Worm (Caenorhabditis elegans) whole organism, L3 larva: ENCODE measurements around the gene F29C12.6.
A peak's percentile ranks its signal among the peaks of the same experiment; 100 is the strongest.

Experiments used
- R02D3.7 ChIP-seq: fragments of 150-350 bp; optimal IDR thresholded peaks from 2 replicates; lab custom pipeline; 2014; ENCODE audit warnings: missing biosample characterization, missing genetic modification characterization
- ZK546.5 ChIP-seq: sonication (generic microtip); optimal IDR thresholded peaks from 2 replicates; lab custom pipeline; 2017; ENCODE audit warnings: missing biosample characterization, missing genetic modification characterization
- aly-2 ChIP-seq: fragments of 150-350 bp; optimal IDR thresholded peaks from 2 replicates; lab custom pipeline; 2014; ENCODE audit warnings: missing biosample characterization, missing genetic modification characterization
- ama-1 ChIP-seq: fragments of 150-350 bp; optimal IDR thresholded peaks from 2 replicates; lab custom pipeline; 2018
- ceh-28 ChIP-seq: fragments of 150-350 bp; optimal IDR thresholded peaks from 2 replicates; lab custom pipeline; 2014; ENCODE audit warnings: missing biosample characterization, missing genetic modification reagents, missing genetic modification characterization
- ceh-82 ChIP-seq: fragments of 150-350 bp; optimal IDR thresholded peaks from 2 replicates; lab custom pipeline; 2014; ENCODE audit warnings: missing biosample characterization, missing genetic modification characterization
- egl-27 ChIP-seq: sonication (generic microtip); optimal IDR thresholded peaks from 4 replicates; lab custom pipeline; 2017; ENCODE audit warnings: missing biosample characterization, missing genetic modification reagents, missing genetic modification characterization
- egl-5 ChIP-seq: fragments of 150-350 bp; optimal IDR thresholded peaks from 2 replicates; lab custom pipeline; 2017; ENCODE audit warnings: missing biosample characterization, missing genetic modification reagents, missing genetic modification characterization, inconsistent platforms
- elt-1 ChIP-seq: fragments of 150-350 bp; optimal IDR thresholded peaks from 2 replicates; lab custom pipeline; 2014; ENCODE audit warnings: missing biosample characterization, missing genetic modification characterization
- elt-3 ChIP-seq, 3 experiments: fragments of 150-350 bp in 1 of 3; sonication (generic microtip) in 2 of 3; optimal IDR thresholded peaks; 2 replicates in 2 of 3; 4 replicates in 1 of 3; lab custom pipeline; 2014 to 2017; ENCODE audit warnings: missing biosample characterization in 3 of 3, missing genetic modification characterization in 3 of 3
- eor-1 ChIP-seq, 2 experiments: fragments of 150-350 bp; optimal IDR thresholded peaks; 2 replicates each; lab custom pipeline; 2014 to 2018; ENCODE audit warnings: missing biosample characterization in 2 of 2, missing genetic modification characterization in 2 of 2
- fkh-10 ChIP-seq: sonication (generic microtip); optimal IDR thresholded peaks from 2 replicates; lab custom pipeline; 2017; ENCODE audit warnings: missing biosample characterization, missing genetic modification reagents, missing genetic modification characterization
- fkh-2 ChIP-seq: fragments of 150-350 bp; optimal IDR thresholded peaks from 2 replicates; lab custom pipeline; 2014; ENCODE audit warnings: missing biosample characterization, missing genetic modification reagents, missing genetic modification characterization
- lin-15B ChIP-seq: fragments of 150-350 bp; optimal IDR thresholded peaks from 2 replicates; lab custom pipeline; 2014; ENCODE audit warnings: missing biosample characterization, missing genetic modification characterization
- lin-39 ChIP-seq: fragments of 150-350 bp; optimal IDR thresholded peaks from 2 replicates; lab custom pipeline; 2018; ENCODE audit warnings: missing biosample characterization, missing genetic modification reagents, missing genetic modification characterization
- mml-1 ChIP-seq: fragments of 150-350 bp; sonication (generic microtip); optimal IDR thresholded peaks from 3 replicates; lab custom pipeline; 2014; ENCODE audit warnings: missing biosample characterization, missing genetic modification characterization
- nfya-1 ChIP-seq: sonication (generic microtip); optimal IDR thresholded peaks from 2 replicates; lab custom pipeline; 2017; ENCODE audit warnings: missing genetic modification characterization, mild to moderate bottlenecking, missing compliant biosample characterization, antibody characterized with exemption, moderate library complexity; ENCODE audit not compliant: insufficient read depth
- nhr-11 ChIP-seq: fragments of 150-350 bp; optimal IDR thresholded peaks from 2 replicates; lab custom pipeline; 2014; ENCODE audit warnings: missing biosample characterization, missing genetic modification characterization
- nhr-23 ChIP-seq: fragments of 150-350 bp; optimal IDR thresholded peaks from 2 replicates; lab custom pipeline; 2014; ENCODE audit warnings: missing biosample characterization, missing genetic modification reagents, missing genetic modification characterization
- nhr-237 ChIP-seq: fragments of 150-350 bp; optimal IDR thresholded peaks from 2 replicates; lab custom pipeline; 2014; ENCODE audit warnings: missing biosample characterization, missing genetic modification characterization
- nhr-25 ChIP-seq: sonication (generic microtip); optimal IDR thresholded peaks from 2 replicates; lab custom pipeline; 2017; ENCODE audit warnings: missing biosample characterization, missing genetic modification characterization
- nhr-43 ChIP-seq: sonication (generic microtip); optimal IDR thresholded peaks from 2 replicates; lab custom pipeline; 2016; ENCODE audit warnings: mild to moderate bottlenecking, missing genetic modification characterization, missing compliant biosample characterization; ENCODE audit not compliant: poor library complexity, severe bottlenecking
- nhr-67 ChIP-seq: fragments of 150-350 bp; optimal IDR thresholded peaks from 2 replicates; lab custom pipeline; 2014; ENCODE audit warnings: missing biosample characterization, missing genetic modification characterization
- nhr-76 ChIP-seq: fragments of 150-350 bp; sonication (generic microtip); optimal IDR thresholded peaks from 5 replicates; lab custom pipeline; 2014; ENCODE audit warnings: missing biosample characterization, missing genetic modification characterization
- pqm-1 ChIP-seq: fragments of 150-350 bp; optimal IDR thresholded peaks from 2 replicates; lab custom pipeline; 2017; ENCODE audit warnings: missing biosample characterization, missing genetic modification characterization, inconsistent platforms
- sea-2 ChIP-seq: fragments of 150-350 bp; sonication (generic microtip); optimal IDR thresholded peaks from 4 replicates; lab custom pipeline; 2014; ENCODE audit warnings: missing biosample characterization, missing genetic modification reagents, missing genetic modification characterization
- skn-1 ChIP-seq: fragments of 150-350 bp; optimal IDR thresholded peaks from 2 replicates; lab custom pipeline; 2014; ENCODE audit warnings: missing biosample characterization, missing genetic modification characterization
- tbx-2 ChIP-seq: sonication (generic microtip); optimal IDR thresholded peaks from 2 replicates; lab custom pipeline; 2016; ENCODE audit warnings: mild to moderate bottlenecking, missing genetic modification characterization, missing compliant biosample characterization
- unc-39 ChIP-seq: sonication (generic microtip); optimal IDR thresholded peaks from 4 replicates; lab custom pipeline; 2017; ENCODE audit warnings: missing biosample characterization, missing genetic modification characterization
- unc-62 ChIP-seq: fragments of 150-350 bp; sonication (generic microtip); optimal IDR thresholded peaks from 4 replicates; lab custom pipeline; 2014; ENCODE audit warnings: missing biosample characterization, missing genetic modification reagents, missing genetic modification characterization
- zag-1 ChIP-seq: fragments of 150-350 bp; optimal IDR thresholded peaks from 2 replicates; lab custom pipeline; 2014; ENCODE audit warnings: missing biosample characterization, missing genetic modification characterization
- ztf-11 ChIP-seq: fragments of 150-350 bp; optimal IDR thresholded peaks from 2 replicates; lab custom pipeline; 2014; ENCODE audit warnings: missing biosample characterization, missing genetic modification characterization
- ztf-4 ChIP-seq: fragments of 150-350 bp; optimal IDR thresholded peaks from 2 replicates; lab custom pipeline; 2014; ENCODE audit warnings: missing biosample characterization, missing genetic modification characterization

The F29C12.6 gene

DNA sequence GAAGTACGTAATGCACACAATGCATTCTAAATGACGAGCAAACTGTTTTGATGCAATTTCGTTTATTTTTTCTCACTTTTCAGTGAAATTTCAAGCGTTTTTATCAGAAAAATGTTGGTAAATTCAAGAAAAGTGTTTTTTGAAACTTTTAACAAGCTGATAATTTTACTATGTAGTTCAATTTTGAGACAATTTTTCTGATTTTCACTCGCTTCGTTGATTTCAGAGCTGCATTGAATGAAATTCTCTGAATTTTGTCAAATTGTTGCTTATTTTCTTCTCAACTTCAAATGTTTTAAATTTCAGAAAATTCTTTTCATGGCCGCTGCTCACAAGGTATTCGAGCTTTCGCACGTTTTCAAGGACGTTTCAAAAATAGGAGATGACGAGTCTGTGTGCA is 7.0 kb upstream of the F29C12.6 start, which contains the start of gene bath-45:
TSS of gene bath-45 (plus strand) at position 301 of the 400 bp plus-strand sequence.
- TF ChIP-seq R02D3.7 (tag; lab: Kevin White, UChicago) (no peak), ztf-4 (tag; lab: Kevin White, UChicago) (no peak), egl-27 (no peak), mml-1 (tag; lab: Kevin White, UChicago) (no peak), unc-62 (GFP tag; lab: Kevin White, UChicago) (no peak), sea-2 (GFP tag; lab: Kevin White, UChicago) (no peak), ztf-11 (tag; lab: Kevin White, UChicago) (no peak), ceh-82 (tag; lab: Kevin White, UChicago) (no peak), unc-39 (no peak), nhr-11 (no peak)
- TF ChIP-seq, all 47 proteins: peak for 0

DNA sequence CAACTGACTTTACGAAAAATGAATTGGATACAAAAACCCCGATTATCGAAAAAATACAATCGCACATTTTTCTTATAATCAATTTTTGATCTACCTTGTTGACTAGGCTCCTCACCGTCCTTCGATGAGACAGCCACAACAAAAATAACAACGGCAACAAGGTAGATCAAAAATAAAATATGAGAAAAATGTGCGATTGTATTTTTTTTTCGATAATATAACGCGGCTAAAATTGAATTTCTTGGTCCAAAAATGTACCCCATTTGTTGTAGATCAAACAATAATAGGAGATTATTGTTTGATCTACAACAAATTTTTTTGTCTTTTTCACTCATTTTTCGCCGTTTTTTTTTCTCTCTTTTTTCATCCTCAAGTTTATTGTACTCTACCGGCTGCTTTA is 874 bp downstream of the F29C12.6 start:
- no peak for TF ChIP-seq ceh-82 (tag; lab: Kevin White, UChicago)
- TF ChIP-seq zag-1 (tag; lab: Kevin White, UChicago), result no peak
- no peak for TF ChIP-seq ztf-4 (tag; lab: Kevin White, UChicago)
- no peak for TF ChIP-seq ZK546.5 (tag; lab: Kevin White, UChicago)
- no peak for TF ChIP-seq skn-1 (tag; lab: Kevin White, UChicago)
- TF ChIP-seq nhr-25 (tag; lab: Kevin White, UChicago), result no peak
- no peak for TF ChIP-seq elt-1 (tag; lab: Kevin White, UChicago)
- TF ChIP-seq eor-1 (tag; optimal IDR thresholded peaks at IDR 0.05; lab: Kevin White, UChicago), result no peak
- TF ChIP-seq egl-5 (tag; lab: Kevin White, UChicago), result no peak
- no peak for TF ChIP-seq lin-15B (tag; lab: Kevin White, UChicago)
- no peak for TF ChIP-seq nhr-237 (tag; lab: Kevin White, UChicago)
- no peak for TF ChIP-seq nhr-76
- TF ChIP-seq sea-2 (GFP tag; lab: Kevin White, UChicago), result no peak
- no peak for TF ChIP-seq ceh-28 (tag; lab: Kevin White, UChicago)
- no peak for TF ChIP-seq pqm-1 (tag; lab: Kevin White, UChicago)
- TF ChIP-seq nfya-1, result no peak
- no peak for TF ChIP-seq nhr-67

DNA sequence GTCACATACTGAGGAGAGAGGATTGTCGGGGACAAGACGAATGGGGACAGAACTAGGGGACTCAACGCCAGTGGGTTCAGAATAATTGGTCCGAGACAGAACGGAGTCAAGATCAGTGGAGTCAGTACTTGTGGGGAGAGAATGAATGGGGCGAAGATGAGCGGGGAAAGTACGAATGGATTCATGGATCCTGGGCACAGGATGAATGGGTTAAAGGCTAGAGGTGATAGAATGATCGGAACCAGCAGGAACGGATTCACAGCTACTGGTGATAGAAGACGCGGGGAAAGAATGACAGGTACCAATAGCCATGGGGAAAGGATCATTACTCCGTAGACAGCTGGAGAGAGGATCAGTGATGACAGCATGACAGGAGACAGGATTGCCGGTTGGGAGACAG is 9.9 kb downstream of the F29C12.6 start:
- TF ChIP-seq lin-39 (tag; lab: Kevin White, UChicago) (no peak), nhr-43 (tag; lab: Kevin White, UChicago) (peak; percentile 28), ama-1 (peak; percentile 51)

DNA sequence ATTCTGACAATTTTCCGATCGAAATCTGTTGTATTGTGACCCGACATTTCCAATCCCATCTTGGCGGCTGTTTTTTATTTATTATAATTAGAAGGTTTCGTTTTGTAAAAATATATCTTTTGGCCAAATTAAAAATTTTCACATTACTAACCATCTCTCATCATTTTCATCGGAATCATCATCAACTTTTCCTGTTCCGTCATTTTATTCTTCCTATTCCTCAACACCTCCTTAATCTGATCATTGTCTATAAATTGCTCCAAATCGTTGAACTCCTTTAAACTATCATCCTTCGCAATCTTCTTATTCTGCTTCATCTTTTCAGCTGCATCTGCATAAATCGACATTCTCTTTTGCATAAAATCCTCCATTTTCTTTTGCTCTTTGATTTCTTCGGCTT is 12.7 kb downstream of the F29C12.6 start:
- no peak for TF ChIP-seq fkh-2 (tag; lab: Kevin White, UChicago)
- no peak for TF ChIP-seq elt-3 (tag; optimal IDR thresholded peaks at IDR 0.05; lab: Kevin White, UChicago)
- no peak for TF ChIP-seq nhr-23
- TF ChIP-seq elt-1 (tag; lab: Kevin White, UChicago), result no peak
- TF ChIP-seq aly-2 (tag; lab: Kevin White, UChicago), result no peak
- no peak for TF ChIP-seq ztf-11 (tag; lab: Kevin White, UChicago)
- TF ChIP-seq ama-1, result no peak
- no peak for TF ChIP-seq unc-62 (GFP tag; lab: Kevin White, UChicago)
- no peak for TF ChIP-seq ceh-28 (tag; lab: Kevin White, UChicago)
- no peak for TF ChIP-seq fkh-10 (GFP tag; lab: Kevin White, UChicago)
- TF ChIP-seq tbx-2 (tag; lab: Kevin White, UChicago), result no peak

DNA sequence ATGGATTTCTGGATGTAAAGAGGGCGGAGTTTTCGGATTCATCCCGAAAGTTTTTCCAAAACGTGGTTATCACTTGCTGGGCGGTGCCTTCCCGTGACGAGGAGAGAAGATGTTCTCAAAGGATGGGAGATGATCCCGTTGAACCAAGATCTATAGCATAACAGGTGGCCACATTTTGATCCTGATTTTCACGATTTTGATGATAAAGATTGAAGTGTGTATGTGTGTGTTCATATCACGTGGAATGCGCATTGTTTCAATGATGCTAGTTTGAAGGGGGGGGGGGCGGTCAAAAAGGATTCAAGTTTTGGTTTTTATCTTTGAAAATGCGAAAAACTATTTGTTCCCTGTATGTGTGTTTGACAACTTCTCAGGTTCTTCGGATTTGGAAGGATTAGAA is 15.5 kb downstream of the F29C12.6 start, which contains the start of gene mltn-1:
TSS of gene mltn-1 (minus strand) at position 22 of the 400 bp plus-strand sequence.
- TF ChIP-seq nhr-23 (peak; percentile 14), sea-2 (GFP tag; lab: Kevin White, UChicago) (no peak), nhr-43 (tag; lab: Kevin White, UChicago) (peak; percentile 82)

DNA sequence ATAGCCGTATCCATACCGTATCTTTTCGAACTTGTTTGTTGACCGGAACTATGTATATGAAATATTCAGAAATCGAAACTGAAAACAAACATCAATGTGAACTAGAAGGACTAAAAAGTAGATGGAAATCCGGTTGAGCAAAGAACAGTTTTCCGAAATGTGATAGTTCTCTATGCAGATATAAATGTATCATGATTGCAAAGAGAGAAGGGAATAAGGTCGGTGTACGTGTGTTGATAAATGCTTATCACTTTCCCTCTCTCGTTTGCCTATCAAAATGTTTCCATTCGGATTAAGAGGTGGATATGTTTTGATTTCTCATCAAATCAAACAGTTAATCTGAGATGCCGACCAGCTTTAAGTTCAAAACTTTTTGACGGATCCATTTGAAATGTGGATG is 18.5 kb downstream of the F29C12.6 start:
- TF ChIP-seq nhr-43 (tag; lab: Kevin White, UChicago) (peak; percentile 32), nhr-23 (peak; percentile 37), elt-3 (tag; optimal IDR thresholded peaks at IDR 0.05; lab: Kevin White, UChicago) (peak in 1 of 3 experiments; percentile 48), mml-1 (tag; lab: Kevin White, UChicago) (no peak)
